Worm (Caenorhabditis elegans) whole organism, young adult: ENCODE results near the gene F22B5.5.

Source experiments
- F10E7.11 ChIP-seq: sonication (generic microtip); optimal IDR thresholded peaks from 2 replicates; lab custom pipeline; 2017; ENCODE audit warnings: mild to moderate bottlenecking, missing genetic modification characterization, moderate library complexity, missing compliant biosample characterization
- F23B12.7 ChIP-seq: sonication (generic microtip); optimal IDR thresholded peaks from 2 replicates; lab custom pipeline; 2017; ENCODE audit warnings: missing genetic modification characterization, mild to moderate bottlenecking, missing compliant biosample characterization, antibody characterized with exemption, moderate library complexity; ENCODE audit not compliant: insufficient read depth
- F33H1.4 ChIP-seq: fragments of 200-800 bp; sonication (Bioruptor generic); IDR thresholded peaks from 2 replicates; pipeline ENCODE4 v1.3.6; 2022; ENCODE audit warnings: missing genetic modification reagents, missing genetic modification characterization, missing compliant biosample characterization
- F49E8.2 ChIP-seq: sonication (generic microtip); optimal IDR thresholded peaks from 3 replicates; lab custom pipeline; 2017; ENCODE audit warnings: missing genetic modification characterization, mild to moderate bottlenecking, missing compliant biosample characterization, antibody characterized with exemption, moderate library complexity; ENCODE audit not compliant: insufficient read depth
- K11D2.4 ChIP-seq: fragments of 200-800 bp; sonication (Bioruptor generic); IDR thresholded peaks from 2 replicates; pipeline ENCODE4 v1.3.6; 2022; ENCODE audit warnings: missing genetic modification reagents, missing genetic modification characterization, missing compliant biosample characterization
- Y53F4B.3 ChIP-seq: fragments of 200-800 bp; sonication (Bioruptor generic); IDR thresholded peaks from 2 replicates; pipeline ENCODE4 v1.3.6; 2022; ENCODE audit warnings: missing genetic modification reagents, missing genetic modification characterization, missing compliant biosample characterization
- ZK185.1 ChIP-seq: sonication (generic microtip); optimal IDR thresholded peaks from 2 replicates; lab custom pipeline; 2016; ENCODE audit warnings: mild to moderate bottlenecking, missing genetic modification characterization, missing compliant biosample characterization; ENCODE audit not compliant: poor library complexity, severe bottlenecking
- aptf-3 ChIP-seq: fragments of 200-800 bp; sonication (Bioruptor generic); IDR thresholded peaks from 2 replicates; pipeline ENCODE4 v1.3.6; 2022; ENCODE audit warnings: missing genetic modification characterization, missing compliant biosample characterization
- ceh-40 ChIP-seq: fragments of 200-800 bp; sonication (Bioruptor generic); IDR thresholded peaks from 2 replicates; pipeline ENCODE4 v1.3.6; 2022; ENCODE audit warnings: missing genetic modification characterization, missing compliant biosample characterization
- ceh-79 ChIP-seq: sonication (generic microtip); optimal IDR thresholded peaks from 2 replicates; lab custom pipeline; 2017; ENCODE audit warnings: mild to moderate bottlenecking, missing genetic modification characterization, missing compliant biosample characterization
- egl-44 ChIP-seq: fragments of 200-800 bp; sonication (Bioruptor generic); IDR thresholded peaks from 2 replicates; pipeline ENCODE4 v1.3.6; 2022; ENCODE audit warnings: missing genetic modification reagents, missing genetic modification characterization, missing compliant biosample characterization
- ekl-4 ChIP-seq: fragments of 200-800 bp; sonication (Bioruptor generic); IDR thresholded peaks from 2 replicates; pipeline ENCODE4 v1.3.6; 2022; ENCODE audit warnings: missing genetic modification reagents, missing genetic modification characterization, missing compliant biosample characterization
- ets-4 ChIP-seq: fragments of 200-800 bp; sonication (Bioruptor generic); optimal IDR thresholded peaks from 2 replicates; lab custom pipeline; 2018; ENCODE audit warnings: mild to moderate bottlenecking, missing genetic modification characterization, missing compliant biosample characterization
- hmg-20 ChIP-seq: fragments of 200-800 bp; sonication (Bioruptor generic); IDR thresholded peaks from 2 replicates; pipeline ENCODE4 v1.3.6; 2022; ENCODE audit warnings: missing genetic modification reagents, missing genetic modification characterization, missing compliant biosample characterization
- let-607 ChIP-seq, 2 experiments: fragments of 200-800 bp in 1 of 2; sonication (Bioruptor generic) in 1 of 2; sonication (generic microtip) in 1 of 2; optimal IDR thresholded peaks; 2 replicates each; lab custom pipeline; 2016 to 2018; ENCODE audit warnings: mild to moderate bottlenecking in 2 of 2, missing compliant biosample characterization in 2 of 2, missing genetic modification characterization in 2 of 2, moderate library complexity in 2 of 2, missing genotype in 1 of 2
- lin-35 ChIP-seq, 3 experiments: fragments of 150-350 bp in 2 of 3; sonication (generic microtip) in 1 of 3; optimal IDR thresholded peaks; 2 replicates each; lab custom pipeline; 2014 to 2018; ENCODE audit warnings: missing biosample characterization in 3 of 3, missing genetic modification characterization in 3 of 3, missing genetic modification reagents in 3 of 3
- madf-3 ChIP-seq: fragments of 200-800 bp; sonication (Bioruptor generic); IDR thresholded peaks from 2 replicates; pipeline ENCODE4 v1.3.6; 2022; ENCODE audit warnings: missing genetic modification reagents, missing genetic modification characterization, missing compliant biosample characterization
- mes-4 ChIP-seq: sonication (generic microtip); optimal IDR thresholded peaks from 2 replicates; lab custom pipeline; 2016; ENCODE audit warnings: missing genotype, missing genetic modification characterization, missing compliant biosample characterization
- nfya-2 ChIP-seq: fragments of 200-800 bp; sonication (Bioruptor generic); IDR thresholded peaks from 2 replicates; pipeline ENCODE4 v1.3.6; 2022; ENCODE audit warnings: missing genetic modification reagents, missing genetic modification characterization, missing compliant biosample characterization
- nhr-179 ChIP-seq: sonication (generic microtip); optimal IDR thresholded peaks from 2 replicates; lab custom pipeline; 2016; ENCODE audit warnings: mild to moderate bottlenecking, missing genetic modification characterization, missing compliant biosample characterization
- rpc-1 ChIP-seq, 2 experiments: fragments of 150-350 bp in 1 of 2; sonication (generic microtip) in 1 of 2; optimal IDR thresholded peaks; 2 replicates each; lab custom pipeline; 2014 to 2018; ENCODE audit warnings: missing biosample characterization in 1 of 2, missing genetic modification characterization in 1 of 2, missing genetic modification reagents in 1 of 2, missing genotype in 1 of 2
- sptf-2 ChIP-seq: fragments of 200-800 bp; sonication (Bioruptor generic); optimal IDR thresholded peaks from 2 replicates; lab custom pipeline; 2018; ENCODE audit warnings: mild to moderate bottlenecking, missing genetic modification characterization, missing compliant biosample characterization
- zim-3 ChIP-seq: sonication (generic microtip); optimal IDR thresholded peaks from 2 replicates; lab custom pipeline; 2017; ENCODE audit warnings: mild to moderate bottlenecking, missing genetic modification characterization, moderate library complexity, missing compliant biosample characterization
- ztf-22 ChIP-seq: fragments of 200-800 bp; sonication (Bioruptor generic); optimal IDR thresholded peaks from 2 replicates; lab custom pipeline; 2018; ENCODE audit warnings: mild to moderate bottlenecking, missing genetic modification characterization, moderate library complexity, missing compliant biosample characterization

F22B5.5 gene

ce11 chrII:8405303-8405702, 49.1 kb downstream of the F22B5.5 start, which contains the start of gene ubc-24:
Gene ubc-24 (plus strand): TSS chrII:8405603.
- TF ChIP-seq F49E8.2 (tag; lab: Kevin White, UChicago) (no peak), F33H1.4 (GFP tag; lab: Robert Waterston, UW) (no peak), madf-3 (GFP tag; lab: Robert Waterston, UW) (no peak), ekl-4 (no peak), hmg-20 (GFP tag; lab: Robert Waterston, UW) (no peak), zim-3 (no peak), let-607 (tag; optimal IDR thresholded peaks at IDR 0.05; lab: Kevin White, UChicago) (no peak), nfya-2 (no peak), F10E7.11 (no peak), lin-35 (GFP tag; optimal IDR thresholded peaks at IDR 0.05; lab: Kevin White, UChicago) (no peak)
- TF ChIP-seq, all 124 proteins: peak for 0

DNA sequence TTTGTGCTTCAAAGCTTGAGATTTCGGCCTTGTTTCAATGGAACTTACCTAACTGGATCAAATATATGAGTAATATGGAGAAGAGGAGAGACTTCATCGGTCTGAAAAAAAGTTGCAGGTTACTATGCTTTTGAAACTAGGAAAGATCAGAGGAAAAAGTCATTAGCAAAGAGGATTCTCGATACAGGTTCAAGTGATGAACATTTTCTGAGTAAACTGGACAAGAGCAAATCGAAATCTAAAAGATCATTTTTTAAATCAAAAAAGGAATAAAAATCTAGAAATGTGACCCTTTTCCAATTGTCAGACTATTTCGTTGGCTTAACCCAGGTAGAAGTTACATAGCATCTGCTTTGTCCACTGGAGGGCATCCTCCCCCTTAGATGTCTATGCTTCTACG, 49.7 kb downstream of the F22B5.5 start, which contains the start of gene skpo-1:
TSS of gene skpo-1 (minus strand) at position 101 of the 400 bp plus-strand sequence.
- TF ChIP-seq aptf-3 (GFP tag; lab: Robert Waterston, UW) (no peak), egl-44 (GFP tag; lab: Robert Waterston, UW) (no peak), K11D2.4 (GFP tag; lab: Robert Waterston, UW) (no peak), Y53F4B.3 (no peak), F23B12.7 (tag; lab: Kevin White, UChicago) (no peak), nhr-179 (tag; lab: Kevin White, UChicago) (no peak), ekl-4 (no peak), sptf-2 (GFP tag; lab: Kevin White, UChicago) (no peak), ets-4 (GFP tag; lab: Kevin White, UChicago) (no peak), ztf-22 (GFP tag; lab: Kevin White, UChicago) (no peak), mes-4 (tag; lab: Kevin White, UChicago) (no peak), ceh-40 (GFP tag; lab: Robert Waterston, UW) (no peak), ZK185.1 (no peak), ceh-79 (tag; lab: Kevin White, UChicago) (no peak), rpc-1 (optimal IDR thresholded peaks at IDR 0.05; lab: Kevin White, UChicago) (no peak), rpc-1 (tag; optimal IDR thresholded peaks at IDR 0.05; lab: Kevin White, UChicago) (no peak)
